Worm (Caenorhabditis elegans) whole organism, L4/young adult: ENCODE results near the gene fbxb-65.

Experiments used
- dao-5 ChIP-seq: sonication (generic microtip); optimal IDR thresholded peaks from 2 replicates; lab custom pipeline; 2016; ENCODE audit warnings: missing genotype, missing genetic modification characterization, moderate library complexity, missing compliant biosample characterization
- him-1 ChIP-seq: sonication (generic microtip); optimal IDR thresholded peaks from 2 replicates; lab custom pipeline; 2016; ENCODE audit warnings: missing genotype, missing genetic modification reagents, missing genetic modification characterization, missing compliant biosample characterization

- TF ChIP-seq dao-5 (tag; lab: Kevin White, UChicago) (no peak), him-1 (no peak)
Observed at ce11 chrV:19358039-19358438, 28.7 kb downstream of the fbxb-65 start.
